Worm (Caenorhabditis elegans) whole organism, L2 larva: Measurements from ENCODE around the gene F46E10.18.
A peak's percentile ranks its signal among the peaks of the same experiment; 100 is the strongest.

Source experiments
- C34F6.9 ChIP-seq: fragments of 150-350 bp; optimal IDR thresholded peaks from 2 replicates; lab custom pipeline; 2014; ENCODE audit warnings: missing biosample characterization, missing genetic modification characterization
- F13H6.1 ChIP-seq: sonication (generic microtip); optimal IDR thresholded peaks from 2 replicates; lab custom pipeline; 2016; ENCODE audit warnings: missing genetic modification characterization, missing compliant biosample characterization
- R02D3.7 ChIP-seq: fragments of 150-350 bp; optimal IDR thresholded peaks from 2 replicates; lab custom pipeline; 2014; ENCODE audit warnings: missing biosample characterization, missing genetic modification characterization
- Y55F3AM.14 ChIP-seq: fragments of 200-800 bp; sonication (Bioruptor generic); optimal IDR thresholded peaks from 2 replicates; lab custom pipeline; 2018; ENCODE audit warnings: mild to moderate bottlenecking, missing genetic modification characterization, missing compliant biosample characterization
- ZK546.5 ChIP-seq: sonication (generic microtip); optimal IDR thresholded peaks from 2 replicates; lab custom pipeline; 2017; ENCODE audit warnings: missing biosample characterization, missing genetic modification characterization
- ama-1 ChIP-seq: fragments of 150-350 bp; optimal IDR thresholded peaks from 2 replicates; lab custom pipeline; 2018; ENCODE audit warnings: inconsistent platforms
- blmp-1 ChIP-seq: sonication (generic microtip); optimal IDR thresholded peaks from 2 replicates; lab custom pipeline; 2017; ENCODE audit warnings: missing genetic modification characterization, mild to moderate bottlenecking, missing compliant biosample characterization, antibody characterized with exemption, moderate library complexity; ENCODE audit not compliant: insufficient read depth
- crh-2 ChIP-seq: sonication (generic microtip); optimal IDR thresholded peaks from 2 replicates; lab custom pipeline; 2017; ENCODE audit warnings: missing biosample characterization, missing genetic modification characterization
- dmd-4 ChIP-seq: sonication (generic microtip); optimal IDR thresholded peaks from 2 replicates; lab custom pipeline; 2017; ENCODE audit warnings: missing biosample characterization, missing genetic modification characterization
- egl-27 ChIP-seq: sonication (generic microtip); optimal IDR thresholded peaks from 3 replicates; lab custom pipeline; 2017; ENCODE audit warnings: missing biosample characterization, missing genetic modification reagents, missing genetic modification characterization
- elt-1 ChIP-seq: fragments of 150-350 bp; optimal IDR thresholded peaks from 2 replicates; lab custom pipeline; 2014; ENCODE audit warnings: missing biosample characterization, missing genetic modification characterization
- elt-3 ChIP-seq: sonication (generic microtip); optimal IDR thresholded peaks from 2 replicates; lab custom pipeline; 2017; ENCODE audit warnings: missing biosample characterization, missing genetic modification characterization
- gmeb-1 ChIP-seq: fragments of 150-350 bp; optimal IDR thresholded peaks from 2 replicates; lab custom pipeline; 2014; ENCODE audit warnings: missing biosample characterization, missing genetic modification characterization
- lin-13 ChIP-seq: fragments of 150-350 bp; optimal IDR thresholded peaks from 2 replicates; lab custom pipeline; 2014; ENCODE audit warnings: missing biosample characterization, missing genetic modification reagents, missing genetic modification characterization
- lsy-2 ChIP-seq, 2 experiments: fragments of 150-350 bp in 1 of 2; sonication (generic microtip) in 1 of 2; optimal IDR thresholded peaks; 2 replicates each; lab custom pipeline; 2014 to 2017; ENCODE audit warnings: missing biosample characterization in 2 of 2, missing genetic modification characterization in 2 of 2
- mbf-1 ChIP-seq: sonication (generic microtip); optimal IDR thresholded peaks from 2 replicates; lab custom pipeline; 2017; ENCODE audit warnings: missing biosample characterization, missing genetic modification characterization
- nhr-11 ChIP-seq: fragments of 150-350 bp; optimal IDR thresholded peaks from 2 replicates; lab custom pipeline; 2014; ENCODE audit warnings: missing biosample characterization, missing genetic modification characterization
- nhr-12 ChIP-seq: fragments of 150-350 bp; optimal IDR thresholded peaks from 2 replicates; lab custom pipeline; 2014; ENCODE audit warnings: missing biosample characterization, missing genetic modification characterization
- nhr-129 ChIP-seq: fragments of 150-350 bp; optimal IDR thresholded peaks from 2 replicates; lab custom pipeline; 2014; ENCODE audit warnings: missing biosample characterization, missing genetic modification characterization
- nhr-21 ChIP-seq: fragments of 150-350 bp; optimal IDR thresholded peaks from 2 replicates; lab custom pipeline; 2014; ENCODE audit warnings: missing biosample characterization, missing genetic modification characterization
- nhr-237 ChIP-seq: fragments of 150-350 bp; optimal IDR thresholded peaks from 2 replicates; lab custom pipeline; 2014; ENCODE audit warnings: missing biosample characterization, missing genetic modification characterization
- nhr-25 ChIP-seq: fragments of 150-350 bp; sonication (generic microtip); optimal IDR thresholded peaks from 3 replicates; lab custom pipeline; 2014; ENCODE audit warnings: missing biosample characterization, missing genetic modification characterization
- nhr-6 ChIP-seq: fragments of 150-350 bp; optimal IDR thresholded peaks from 2 replicates; lab custom pipeline; 2014; ENCODE audit warnings: missing biosample characterization, missing genetic modification characterization
- nhr-77 ChIP-seq: fragments of 150-350 bp; optimal IDR thresholded peaks from 2 replicates; lab custom pipeline; 2014; ENCODE audit warnings: missing biosample characterization, missing genetic modification characterization
- peb-1 ChIP-seq: fragments of 150-350 bp; optimal IDR thresholded peaks from 2 replicates; lab custom pipeline; 2014; ENCODE audit warnings: missing biosample characterization, missing genetic modification characterization
- sma-3 ChIP-seq: sonication (generic microtip); optimal IDR thresholded peaks from 2 replicates; lab custom pipeline; 2016; ENCODE audit warnings: missing genetic modification reagents, missing genetic modification characterization, missing compliant biosample characterization
- sma-9 ChIP-seq, 2 experiments: fragments of 150-350 bp in 1 of 2; sonication (generic microtip) in 1 of 2; optimal IDR thresholded peaks; 2 replicates each; lab custom pipeline; 2014 to 2016; ENCODE audit warnings: missing genetic modification characterization in 2 of 2, mild to moderate bottlenecking in 1 of 2, missing biosample characterization in 1 of 2, missing compliant biosample characterization in 1 of 2, missing genetic modification reagents in 1 of 2, moderate library complexity in 1 of 2
- unc-39 ChIP-seq: fragments of 150-350 bp; optimal IDR thresholded peaks from 2 replicates; lab custom pipeline; 2014; ENCODE audit warnings: missing biosample characterization, missing genetic modification characterization
- unc-55 ChIP-seq: fragments of 150-350 bp; sonication (generic microtip); optimal IDR thresholded peaks from 3 replicates; lab custom pipeline; 2014; ENCODE audit warnings: missing biosample characterization, missing genetic modification reagents, missing genetic modification characterization
- zag-1 ChIP-seq: fragments of 150-350 bp; optimal IDR thresholded peaks from 2 replicates; lab custom pipeline; 2014; ENCODE audit warnings: missing biosample characterization, missing genetic modification characterization
- ztf-1 ChIP-seq: fragments of 200-800 bp; sonication (Bioruptor generic); conservative IDR thresholded peaks from 2 replicates; pipeline ENCODE4 v1.3.6; 2022; ENCODE audit warnings: missing genetic modification characterization, missing compliant biosample characterization
- ztf-4 ChIP-seq: fragments of 150-350 bp; optimal IDR thresholded peaks from 2 replicates; lab custom pipeline; 2014; ENCODE audit warnings: missing biosample characterization, missing genetic modification characterization

F46E10.18 gene

DNA sequence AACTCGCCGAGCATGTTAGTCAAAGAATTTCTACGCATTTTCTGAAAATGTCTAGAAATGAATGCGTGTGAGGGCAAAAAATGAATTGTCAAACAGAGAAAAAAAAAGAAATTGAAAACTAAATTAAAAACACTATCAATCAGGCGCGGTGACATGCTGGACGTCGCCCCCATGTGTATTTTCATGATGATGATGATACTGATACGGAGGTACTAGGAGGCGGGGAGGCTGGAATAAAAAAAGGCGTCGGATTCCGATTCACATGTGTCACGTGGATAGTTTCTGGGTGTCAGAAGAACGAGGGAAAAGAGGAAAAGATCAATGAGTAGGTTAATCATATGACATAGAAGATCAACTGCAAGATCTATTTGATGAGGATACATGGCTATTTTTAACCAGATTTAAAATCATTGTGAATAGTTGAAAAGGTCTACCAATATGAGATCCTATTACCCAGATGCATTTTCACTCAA lies 15.5 kb upstream of the F46E10.18 start, which contains the start of gene W01A11.7:
W01A11.7 (minus strand) TSS at position 51 of the 473 bp plus-strand sequence.
- TF ChIP-seq blmp-1 (tag; lab: Kevin White, UChicago): no peak
- peak; percentile 34 for TF ChIP-seq gmeb-1 (tag; lab: Kevin White, UChicago)
- TF ChIP-seq nhr-21 (tag; lab: Kevin White, UChicago): peak; percentile 18
- peak; percentile 47 for TF ChIP-seq sma-9 (GFP tag; optimal IDR thresholded peaks at IDR 0.05; lab: Kevin White, UChicago)
- no peak for TF ChIP-seq sma-9 (tag; optimal IDR thresholded peaks at IDR 0.05; lab: Kevin White, UChicago)
- peak; percentile 48 for TF ChIP-seq nhr-25 (tag; lab: Kevin White, UChicago)
- no peak for TF ChIP-seq nhr-77 (tag; lab: Kevin White, UChicago)
- peak; percentile 34 for TF ChIP-seq nhr-129 (tag; lab: Kevin White, UChicago)
- TF ChIP-seq nhr-11 (tag; lab: Kevin White, UChicago): no peak
- no peak for TF ChIP-seq zag-1
- TF ChIP-seq sma-3: peak; percentile 78
- no peak for TF ChIP-seq F13H6.1

DNA sequence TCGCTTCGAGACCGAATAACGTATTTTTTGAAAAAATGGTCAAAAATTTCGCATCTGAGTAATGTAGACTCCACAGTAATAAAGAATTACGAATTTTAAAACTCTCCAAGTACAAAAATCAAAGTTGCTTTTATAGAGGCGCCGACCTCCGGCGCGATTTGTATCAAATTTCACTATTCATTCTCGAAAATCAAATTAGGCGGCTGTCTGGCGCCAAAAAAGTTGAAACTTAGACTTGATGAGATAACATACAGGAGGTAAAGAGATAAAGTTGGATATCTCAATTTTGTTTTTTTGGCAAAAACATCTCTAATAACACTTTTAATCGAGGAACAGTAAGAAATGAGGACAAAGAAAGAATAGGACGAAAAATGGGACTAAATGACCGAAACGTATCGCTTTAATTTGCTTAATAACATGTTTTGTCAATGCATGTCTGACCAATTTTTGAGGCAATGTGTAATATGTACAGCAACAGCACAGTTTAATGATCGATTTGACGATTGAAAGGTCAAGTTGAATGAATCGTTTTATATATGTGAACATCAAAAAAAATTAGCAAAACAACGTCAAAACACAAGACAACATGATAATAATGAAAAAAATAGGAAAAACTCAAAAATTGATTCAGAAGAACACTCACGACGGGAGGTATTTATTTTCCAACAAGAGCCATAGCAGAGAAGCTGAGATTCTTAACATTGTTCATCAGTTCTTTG lies 14.4 kb upstream of the F46E10.18 start:
- no peak for TF ChIP-seq lin-13 (GFP tag; lab: Kevin White, UChicago)
- TF ChIP-seq zag-1: no peak
- TF ChIP-seq nhr-6 (tag; lab: Kevin White, UChicago): no peak
- TF ChIP-seq elt-1 (tag; lab: Kevin White, UChicago): no peak
- no peak for TF ChIP-seq lsy-2 (tag; optimal IDR thresholded peaks at IDR 0.05; lab: Kevin White, UChicago)
- no peak for TF ChIP-seq unc-55 (GFP tag; lab: Kevin White, UChicago)
- TF ChIP-seq peb-1 (tag; lab: Kevin White, UChicago): no peak
- no peak for TF ChIP-seq nhr-25 (tag; lab: Kevin White, UChicago)

DNA sequence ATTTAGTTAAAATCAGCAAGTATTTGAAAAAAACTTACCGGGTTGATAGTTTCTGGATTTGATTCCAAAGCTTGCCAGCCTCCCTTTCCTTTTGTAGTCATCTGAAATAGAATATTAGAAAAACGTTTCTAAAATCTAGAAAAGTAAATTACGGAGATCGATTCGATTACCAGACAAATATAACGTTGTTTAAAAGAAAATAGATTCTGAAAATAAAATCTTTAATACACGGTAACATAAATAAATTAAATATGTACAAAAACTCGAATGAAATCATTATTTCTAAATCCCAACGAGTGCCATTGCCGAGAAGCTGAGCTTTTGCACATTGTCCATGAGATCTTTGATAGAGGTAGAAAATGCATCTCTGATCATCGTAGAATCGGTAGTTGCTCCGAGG lies 12.1 kb upstream of the F46E10.18 start, which contains the start of gene ubh-3:
ubh-3 (minus strand) TSS at position 101 of the 400 bp plus-strand sequence.
- TF ChIP-seq C34F6.9 (tag; lab: Kevin White, UChicago): no peak
- no peak for TF ChIP-seq ama-1 (lab: Kevin White, UChicago)
- no peak for TF ChIP-seq ztf-1 (GFP tag; lab: Robert Waterston, UW)
- no peak for TF ChIP-seq crh-2 (tag; lab: Kevin White, UChicago)
- no peak for TF ChIP-seq lsy-2 (tag; optimal IDR thresholded peaks at IDR 0.05; lab: Kevin White, UChicago)
- TF ChIP-seq Y55F3AM.14 (GFP tag; lab: Kevin White, UChicago): no peak
- TF ChIP-seq ZK546.5 (tag; lab: Kevin White, UChicago): no peak
- TF ChIP-seq, all 48 proteins: peak for 0

DNA sequence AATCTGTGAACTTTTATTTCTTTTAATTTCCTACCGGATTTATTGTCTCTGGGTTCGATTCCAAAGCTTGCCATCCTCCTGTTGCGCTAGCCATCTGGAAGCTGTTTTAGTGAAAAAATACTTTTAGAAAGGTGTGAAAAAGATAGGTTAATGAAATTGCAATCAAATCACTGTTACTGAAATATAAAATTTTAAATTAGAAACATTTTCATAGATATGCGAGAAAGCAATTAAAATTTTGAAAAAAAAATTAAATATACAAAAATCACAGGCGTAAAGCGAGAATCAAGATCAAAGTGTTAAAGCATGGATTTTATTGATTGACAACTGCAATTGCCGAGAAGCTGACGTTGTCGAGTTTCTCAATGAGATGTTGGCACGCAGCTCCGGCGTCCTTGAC lies 11.1 kb upstream of the F46E10.18 start, which contains the start of gene ubh-2:
ubh-2 (minus strand) TSS at position 101 of the 400 bp plus-strand sequence.
- TF ChIP-seq dmd-4 (tag; lab: Kevin White, UChicago): no peak
- TF ChIP-seq sma-3: no peak
- no peak for TF ChIP-seq C34F6.9 (tag; lab: Kevin White, UChicago)
- TF ChIP-seq Y55F3AM.14 (GFP tag; lab: Kevin White, UChicago): no peak
- TF ChIP-seq nhr-12: no peak
- no peak for TF ChIP-seq elt-3 (tag; lab: Kevin White, UChicago)
- TF ChIP-seq blmp-1 (tag; lab: Kevin White, UChicago): no peak
- TF ChIP-seq mbf-1: no peak
- no peak for TF ChIP-seq nhr-25 (tag; lab: Kevin White, UChicago)
- no peak for TF ChIP-seq R02D3.7
- TF ChIP-seq lin-13 (GFP tag; lab: Kevin White, UChicago): no peak
- TF ChIP-seq egl-27: no peak
- TF ChIP-seq unc-39 (tag; lab: Kevin White, UChicago): no peak
- no peak for TF ChIP-seq nhr-237 (tag; lab: Kevin White, UChicago)
- TF ChIP-seq nhr-11 (tag; lab: Kevin White, UChicago): no peak

DNA sequence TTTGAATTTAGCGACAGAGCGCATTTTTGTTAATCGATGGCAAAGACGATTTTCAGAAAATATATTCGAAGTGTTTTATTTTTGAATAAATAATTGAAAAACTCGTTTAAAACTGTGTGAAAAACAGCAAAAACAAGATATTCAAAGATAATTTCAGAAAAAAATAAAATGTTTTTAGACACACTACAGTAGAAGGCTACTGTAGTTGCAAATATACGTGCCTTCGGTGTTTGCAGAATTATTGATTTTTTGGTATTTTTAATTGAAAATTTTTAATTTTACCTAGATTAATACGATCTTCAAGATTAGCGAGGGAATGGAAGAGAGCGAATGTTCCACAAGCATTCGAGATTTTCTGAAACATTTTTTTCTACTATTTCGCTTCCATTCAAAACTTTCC lies 10.2 kb upstream of the F46E10.18 start:
- no peak for TF ChIP-seq ztf-4 (tag; lab: Kevin White, UChicago)
- peak in 1 of 2 experiments; percentile 10 for TF ChIP-seq lsy-2 (tag; optimal IDR thresholded peaks at IDR 0.05; lab: Kevin White, UChicago)
